Fruit fly (Drosophila melanogaster): ENCODE results near the gene Taf12.
A peak's percentile ranks its signal among the peaks of the same experiment; 100 is the strongest.

Gene Taf12

dm6 chr3R:11650105-11651039 is 29.1 kb downstream of the Taf12 start, which contains the start of the genes Csk and Elp1 (continued):
- TF ChIP-seq h (optimal IDR thresholded peaks at IDR 0.05) = no peak
- TF ChIP-seq CG10366 (GFP tag; IDR thresholded peaks at IDR 0.05) = peak; percentile 33; the same call in 1 of the 2 replicates
- TF ChIP-seq CG1233 (GFP tag; optimal IDR thresholded peaks at IDR 0.05) = peak; percentile 53
- peak; percentile 24; the same call in 1 of the 2 replicates for TF ChIP-seq ara (GFP tag; IDR thresholded peaks at IDR 0.05)
- peak; percentile 84 for TF ChIP-seq CG15479 (GFP tag; optimal IDR thresholded peaks at IDR 0.05)
- peak; percentile 16 for TF ChIP-seq Deaf1 (tag; optimal IDR thresholded peaks at IDR 0.05)
- peak; percentile 44 for TF ChIP-seq nom (GFP tag; optimal IDR thresholded peaks at IDR 0.05)
- no peak for TF ChIP-seq Dip2 (GFP tag; IDR thresholded peaks at IDR 0.05)
- TF ChIP-seq Doc3 (GFP tag; IDR thresholded peaks at IDR 0.05; ENCODE audit: partially characterized antibody) = no peak
- no peak for TF ChIP-seq dimm (GFP tag; IDR thresholded peaks at IDR 0.05)
- TF ChIP-seq CG13424 (tag; optimal IDR thresholded peaks at IDR 0.05) = peak; percentile 70
- peak; percentile 42 for TF ChIP-seq Elba2 (GFP tag; optimal IDR thresholded peaks at IDR 0.05)
- no peak for TF ChIP-seq CG10274 (GFP tag; optimal IDR thresholded peaks at IDR 0.05)
- peak; percentile 31 for TF ChIP-seq CG8944 (GFP tag; optimal IDR thresholded peaks at IDR 0.05)
- TF ChIP-seq CG10431 (GFP tag; optimal IDR thresholded peaks at IDR 0.05) = no peak
- no peak for TF ChIP-seq CG16779 (GFP tag; IDR thresholded peaks at IDR 0.05)
- no peak for TF ChIP-seq CG4404 (GFP tag; IDR thresholded peaks at IDR 0.05)
- no peak for TF ChIP-seq Hmx (GFP tag; optimal IDR thresholded peaks at IDR 0.05)
- peak; percentile 75 for TF ChIP-seq HmgZ (tag; optimal IDR thresholded peaks at IDR 0.05)
- TF ChIP-seq Tbp (GFP tag; optimal IDR thresholded peaks at IDR 0.05) = no peak
- no peak; the same call in 1 of the 2 replicates for TF ChIP-seq onecut (GFP tag; IDR thresholded peaks at IDR 0.05)
- TF ChIP-seq Side (GFP tag; optimal IDR thresholded peaks at IDR 0.05) = no peak
- no peak for TF ChIP-seq CG11398 (GFP tag; optimal IDR thresholded peaks at IDR 0.05)
- no peak for TF ChIP-seq Camta (GFP tag; optimal IDR thresholded peaks at IDR 0.05)
- TF ChIP-seq CG32532 (GFP tag; IDR thresholded peaks at IDR 0.05) = peak; percentile 39; the same call in 1 of the 2 replicates
- TF ChIP-seq row (GFP tag; IDR thresholded peaks at IDR 0.05) = peak; percentile 91
- TF ChIP-seq NFAT (GFP tag; IDR thresholded peaks at IDR 0.05) = peak; percentile 56; the same call in 1 of the 2 replicates
- no peak for TF ChIP-seq p53 (GFP tag; optimal IDR thresholded peaks at IDR 0.05)
- TF ChIP-seq CG8290 (GFP tag; optimal IDR thresholded peaks at IDR 0.05) = peak; percentile 61
- peak; percentile 29 to 69 for TF ChIP-seq CG8290 (tag; optimal IDR thresholded peaks at IDR 0.05)
- 0 out of 2 replicates have a peak, but pooled peaks have one; percentile 15 for TF ChIP-seq seq (GFP tag; IDR thresholded peaks at IDR 0.05)
- TF ChIP-seq knrl (GFP tag; IDR thresholded peaks at IDR 0.05; ENCODE audit: partially characterized antibody) = peak; percentile 23; the same call in 1 of the 3 replicates
- peak; percentile 56 for TF ChIP-seq Ssrp (tag; optimal IDR thresholded peaks at IDR 0.05)
- no peak for TF ChIP-seq sima (GFP tag; optimal IDR thresholded peaks at IDR 0.05)
- peak; percentile 14 for TF ChIP-seq CG9609 (GFP tag; optimal IDR thresholded peaks at IDR 0.05)
- peak; percentile 30; the same call in 1 of the 2 replicates for TF ChIP-seq Bgb (GFP tag; IDR thresholded peaks at IDR 0.05; ENCODE audit: partially characterized antibody)
- no peak for TF ChIP-seq Gsc (GFP tag; IDR thresholded peaks at IDR 0.05)
- peak; percentile 73 for TF ChIP-seq CG17829 (tag; optimal IDR thresholded peaks at IDR 0.05)
- TF ChIP-seq CG16815 (GFP tag; optimal IDR thresholded peaks at IDR 0.05) = peak; percentile 31
- TF ChIP-seq CG10959 (GFP tag; IDR thresholded peaks at IDR 0.05) = no peak
- TF ChIP-seq TFAM (GFP tag; optimal IDR thresholded peaks at IDR 0.05) = no peak
- no peak for TF ChIP-seq CG5180 (GFP tag; optimal IDR thresholded peaks at IDR 0.05)
- TF ChIP-seq grn (GFP tag; optimal IDR thresholded peaks at IDR 0.05) = peak; percentile 62
- TF ChIP-seq esg (GFP tag; conservative IDR thresholded peaks at IDR 0.05) = no peak
- TF ChIP-seq HLHmδ (GFP tag; optimal IDR thresholded peaks at IDR 0.05) = peak; percentile 11
- TF ChIP-seq Rx (GFP tag; IDR thresholded peaks at IDR 0.05) = no peak
- peak; percentile 65 for TF ChIP-seq Nf-YC (tag; optimal IDR thresholded peaks at IDR 0.05)
- no peak for TF ChIP-seq CG2889 (GFP tag; IDR thresholded peaks at IDR 0.05)
- TF ChIP-seq CG34422 (GFP tag; IDR thresholded peaks at IDR 0.05) = peak; percentile 37; the same call in 1 of the 3 replicates
- TF ChIP-seq ro (GFP tag; IDR thresholded peaks at IDR 0.05) = no peak

Data from whole organism, embryonic.